Fruit fly (Drosophila melanogaster) whole organism, prepupa: ENCODE data around the gene CG2124.

Experiments
- Blimp-1 ChIP-seq: fragments of 200-800 bp; sonication (Bioruptor generic); optimal IDR thresholded peaks from 3 replicates; lab custom pipeline; 2017; ENCODE audit warnings: missing biosample characterization, missing genetic modification characterization, mild to moderate bottlenecking, moderate library complexity, missing genetic modification reagents
- CG10631 ChIP-seq: fragments of 200-800 bp; sonication (Bioruptor generic); optimal IDR thresholded peaks from 2 replicates; lab custom pipeline; 2016; ENCODE audit warnings: missing biosample characterization, missing genetic modification characterization
- CG10669 ChIP-seq: fragments of 200-800 bp; sonication (Bioruptor generic); optimal IDR thresholded peaks from 3 replicates; lab custom pipeline; 2018; ENCODE audit warnings: missing biosample characterization, mild to moderate bottlenecking, missing genetic modification characterization, moderate library complexity
- CG11294 ChIP-seq: fragments of 200-800 bp; sonication (Bioruptor generic); IDR thresholded peaks from 2 replicates; pipeline ENCODE4 v1.3.6; 2022; ENCODE audit warnings: missing biosample characterization, missing genetic modification characterization
- CG15336 ChIP-seq: fragments of 200-800 bp; sonication (Bioruptor generic); IDR thresholded peaks from 2 replicates; pipeline ENCODE4 v1.3.6; 2022; ENCODE audit warnings: missing biosample characterization, missing genetic modification characterization
- CG1621 ChIP-seq: fragments of 200-800 bp; sonication (Bioruptor generic); optimal IDR thresholded peaks from 3 replicates; lab custom pipeline; 2018; ENCODE audit warnings: missing biosample characterization, mild to moderate bottlenecking, missing genetic modification characterization
- CG16779 ChIP-seq: fragments of 200-800 bp; sonication (Bioruptor generic); optimal IDR thresholded peaks from 3 replicates; lab custom pipeline; 2017; ENCODE audit warnings: missing biosample characterization, mild to moderate bottlenecking, missing genetic modification characterization
- CG3032 ChIP-seq: fragments of 200-800 bp; optimal IDR thresholded peaks from 2 replicates; lab custom pipeline; 2019; ENCODE audit warnings: missing biosample characterization, mild to moderate bottlenecking, missing genetic modification characterization, moderate library complexity
- CG32006 ChIP-seq: fragments of 200-800 bp; sonication (Bioruptor generic); optimal IDR thresholded peaks from 3 replicates; lab custom pipeline; 2017; ENCODE audit warnings: missing biosample characterization, mild to moderate bottlenecking, missing genetic modification characterization
- CG34406 ChIP-seq: fragments of 200-800 bp; sonication (Bioruptor generic); optimal IDR thresholded peaks from 3 replicates; lab custom pipeline; 2016; ENCODE audit warnings: missing biosample characterization, missing genetic modification characterization
- CG3919 ChIP-seq: fragments of 200-800 bp; sonication (Bioruptor generic); optimal IDR thresholded peaks from 3 replicates; lab custom pipeline; 2016; ENCODE audit warnings: missing biosample characterization, missing genetic modification characterization
- CG6163 ChIP-seq: fragments of 200-800 bp; sonication (Bioruptor generic); IDR thresholded peaks from 3 replicates; pipeline ENCODE4 v1.3.6; 2022; ENCODE audit warnings: missing biosample characterization, missing genetic modification characterization
- CG6276 ChIP-seq: fragments of 200-800 bp; sonication (Bioruptor generic); optimal IDR thresholded peaks from 2 replicates; lab custom pipeline; 2017; ENCODE audit warnings: missing biosample characterization, mild to moderate bottlenecking, missing genetic modification characterization
- CG6792 ChIP-seq: fragments of 200-800 bp; sonication (Bioruptor generic); optimal IDR thresholded peaks from 3 replicates; lab custom pipeline; 2016; ENCODE audit warnings: missing biosample characterization, missing genetic modification characterization
- CG6808 ChIP-seq: fragments of 200-800 bp; sonication (Bioruptor generic); optimal IDR thresholded peaks from 3 replicates; lab custom pipeline; 2017; ENCODE audit warnings: missing biosample characterization, missing genetic modification characterization, mild to moderate bottlenecking, moderate library complexity, missing genetic modification reagents
- CG7368 ChIP-seq: fragments of 200-800 bp; sonication (Bioruptor generic); optimal IDR thresholded peaks from 3 replicates; lab custom pipeline; 2016; ENCODE audit warnings: missing biosample characterization, missing genetic modification characterization
- CG8319 ChIP-seq: fragments of 200-800 bp; sonication (Bioruptor generic); optimal IDR thresholded peaks from 3 replicates; lab custom pipeline; 2016; ENCODE audit warnings: missing biosample characterization, missing genetic modification characterization
- CG8632 ChIP-seq: fragments of 200-800 bp; sonication (Bioruptor generic); optimal IDR thresholded peaks from 3 replicates; lab custom pipeline; 2016; ENCODE audit warnings: missing biosample characterization, missing genetic modification characterization
- CG9139 ChIP-seq: fragments of 200-800 bp; sonication (Bioruptor generic); optimal IDR thresholded peaks from 3 replicates; lab custom pipeline; 2017; ENCODE audit warnings: missing biosample characterization, mild to moderate bottlenecking, missing genetic modification characterization
- Eip75B ChIP-seq: fragments of 200-800 bp; sonication (Bioruptor generic); optimal IDR thresholded peaks from 3 replicates; lab custom pipeline; 2016; ENCODE audit warnings: missing biosample characterization, missing genetic modification characterization
- Eip78C ChIP-seq: fragments of 200-800 bp; sonication (Bioruptor generic); peaks from one replicate; lab custom pipeline; 2016; ENCODE audit warnings: missing biosample characterization, missing genetic modification characterization
- Ets96B ChIP-seq: fragments of 200-800 bp; optimal IDR thresholded peaks from 2 replicates; lab custom pipeline; 2019; ENCODE audit warnings: missing biosample characterization, mild to moderate bottlenecking, missing genetic modification characterization, moderate library complexity
- Gug ChIP-seq: fragments of 200-800 bp; sonication (Bioruptor generic); IDR thresholded peaks from 2 replicates; pipeline ENCODE4 v1.3.6; 2022; ENCODE audit warnings: missing biosample characterization, missing genetic modification characterization
- Hr38 ChIP-seq: sonication (Bioruptor generic); optimal IDR thresholded peaks from 2 replicates; lab custom pipeline; 2016; ENCODE audit warnings: missing biosample characterization, missing genetic modification characterization
- Hr39 ChIP-seq: fragments of 200-800 bp; sonication (Bioruptor generic); optimal IDR thresholded peaks from 2 replicates; lab custom pipeline; 2016; ENCODE audit warnings: missing biosample characterization, missing genetic modification characterization
- Hr4 ChIP-seq: fragments of 200-800 bp; sonication (Bioruptor generic); optimal IDR thresholded peaks from 3 replicates; lab custom pipeline; 2016; ENCODE audit warnings: missing biosample characterization, missing genetic modification characterization
- Lpt ChIP-seq: fragments of 200-800 bp; sonication (Bioruptor generic); optimal IDR thresholded peaks from 3 replicates; lab custom pipeline; 2016; ENCODE audit warnings: missing biosample characterization, missing genetic modification characterization
- OdsH ChIP-seq: fragments of 200-800 bp; sonication (Bioruptor generic); optimal IDR thresholded peaks from 3 replicates; lab custom pipeline; 2016; ENCODE audit warnings: missing biosample characterization, missing genetic modification characterization
- Smox ChIP-seq: fragments of 200-800 bp; sonication (Bioruptor generic); optimal IDR thresholded peaks from 3 replicates; lab custom pipeline; 2016; ENCODE audit warnings: missing biosample characterization, missing genetic modification characterization
- Sox102F ChIP-seq: fragments of 200-800 bp; sonication (Bioruptor generic); optimal IDR thresholded peaks from 2 replicates; lab custom pipeline; 2016; ENCODE audit warnings: missing biosample characterization, mild to moderate bottlenecking, missing genetic modification characterization
- Sox14 ChIP-seq: fragments of 200-800 bp; sonication (Bioruptor generic); optimal IDR thresholded peaks from 3 replicates; lab custom pipeline; 2016; ENCODE audit warnings: missing biosample characterization, missing genetic modification characterization
- Sox15 ChIP-seq: fragments of 200-800 bp; sonication (Bioruptor generic); optimal IDR thresholded peaks from 3 replicates; lab custom pipeline; 2016; ENCODE audit warnings: missing biosample characterization, missing genetic modification characterization
- achi ChIP-seq: fragments of 200-800 bp; sonication (Bioruptor generic); optimal IDR thresholded peaks from 3 replicates; lab custom pipeline; 2016; ENCODE audit warnings: missing biosample characterization, missing genetic modification characterization
- cyc ChIP-seq: fragments of 200-800 bp; sonication (Bioruptor generic); optimal IDR thresholded peaks from 3 replicates; lab custom pipeline; 2016; ENCODE audit warnings: missing biosample characterization, missing genetic modification characterization
- dsx ChIP-seq: fragments of 200-800 bp; optimal IDR thresholded peaks from 3 replicates; lab custom pipeline; 2019; ENCODE audit warnings: missing biosample characterization, mild to moderate bottlenecking, missing genetic modification characterization, moderate library complexity; ENCODE audit not compliant: poor library complexity, severe bottlenecking
- eg ChIP-seq: fragments of 200-800 bp; sonication (Bioruptor generic); IDR thresholded peaks from 3 replicates; pipeline ENCODE4 v1.3.6; 2022; ENCODE audit warnings: missing biosample characterization, missing genetic modification characterization
- fd59A ChIP-seq: fragments of 200-800 bp; sonication (Bioruptor generic); optimal IDR thresholded peaks from 2 replicates; lab custom pipeline; 2017; ENCODE audit warnings: missing biosample characterization, mild to moderate bottlenecking, missing genetic modification characterization, missing genetic modification reagents
- fkh ChIP-seq: fragments of 200-800 bp; sonication (Bioruptor generic); optimal IDR thresholded peaks from 3 replicates; lab custom pipeline; 2017; ENCODE audit warnings: missing biosample characterization, mild to moderate bottlenecking, missing genetic modification characterization, moderate library complexity
- lz ChIP-seq: fragments of 200-800 bp; sonication (Bioruptor generic); optimal IDR thresholded peaks from 3 replicates; lab custom pipeline; 2016; ENCODE audit warnings: missing biosample characterization, missing genetic modification characterization
- net ChIP-seq: fragments of 200-800 bp; sonication (Bioruptor generic); optimal IDR thresholded peaks from 3 replicates; lab custom pipeline; 2016; ENCODE audit warnings: missing biosample characterization, missing genetic modification characterization
- pdm3 ChIP-seq: fragments of 200-800 bp; sonication (Bioruptor generic); optimal IDR thresholded peaks from 3 replicates; lab custom pipeline; 2016; ENCODE audit warnings: missing biosample characterization, missing genetic modification characterization
- salr ChIP-seq, 2 experiments: fragments of 200-800 bp; sonication (Bioruptor generic); optimal IDR thresholded peaks; 3 replicates each; lab custom pipeline; 2016 to 2018; ENCODE audit warnings: missing biosample characterization in 2 of 2, missing genetic modification characterization in 2 of 2, mild to moderate bottlenecking in 1 of 2
- spab ChIP-seq: fragments of 200-800 bp; sonication (Bioruptor generic); optimal IDR thresholded peaks from 2 replicates; lab custom pipeline; 2017; ENCODE audit warnings: missing biosample characterization, mild to moderate bottlenecking, missing genetic modification characterization, missing genetic modification reagents
- ss ChIP-seq, 2 experiments: fragments of 200-800 bp; sonication (Bioruptor generic); optimal IDR thresholded peaks; 2 replicates in 1 of 2; 3 replicates in 1 of 2; lab custom pipeline; 2017 to 2018; ENCODE audit warnings: mild to moderate bottlenecking in 2 of 2, missing biosample characterization in 2 of 2, missing genetic modification characterization in 2 of 2, moderate library complexity in 1 of 2
- svp ChIP-seq: fragments of 200-800 bp; sonication (Bioruptor generic); peaks from one replicate; lab custom pipeline; 2016; ENCODE audit warnings: missing biosample characterization, missing genetic modification characterization

CG2124 gene

DNA sequence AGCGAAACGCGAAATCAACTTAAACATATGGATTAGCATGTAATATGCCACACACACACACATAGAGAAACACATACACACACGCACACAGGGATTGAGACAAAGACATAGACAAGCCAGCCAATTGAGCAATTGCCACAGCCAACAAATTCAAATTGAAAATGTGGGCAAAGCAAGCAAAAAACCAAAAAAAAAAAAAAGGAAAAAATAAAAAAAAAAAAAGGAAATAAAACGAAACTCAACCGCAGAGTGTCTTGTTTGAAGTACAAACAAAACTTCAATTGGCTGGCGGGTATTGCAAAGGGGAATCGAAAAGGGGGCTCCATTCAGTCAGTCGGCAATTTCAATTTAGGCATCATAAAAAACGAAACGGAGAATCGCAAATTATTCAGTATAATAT is 18.1 kb upstream of the CG2124 start (continued):
- TF ChIP-seq ss (GFP tag; optimal IDR thresholded peaks at IDR 0.05; lab: Kevin White, UChicago), result no peak
- no peak for TF ChIP-seq CG16779 (tag; lab: Kevin White, UChicago)
- no peak for TF ChIP-seq Sox14 (GFP tag; lab: Kevin White, UChicago)
- no peak for TF ChIP-seq achi
- no peak for TF ChIP-seq CG3032 (tag; lab: Kevin White, UChicago)
- TF ChIP-seq Sox102F, result no peak
- peak; percentile 0 for TF ChIP-seq net (GFP tag; lab: Kevin White, UChicago)
- TF ChIP-seq cyc, result no peak
- TF ChIP-seq Lpt (GFP tag; lab: Kevin White, UChicago), result peak; percentile 40
- no peak for TF ChIP-seq CG8319
- TF ChIP-seq CG1621 (tag; lab: Kevin White, UChicago), result no peak
- no peak for TF ChIP-seq CG6808 (GFP tag; lab: Kevin White, UChicago)
- TF ChIP-seq Sox15 (GFP tag; lab: Kevin White, UChicago), result no peak
- TF ChIP-seq CG6276 (GFP tag; lab: Kevin White, UChicago), result peak; percentile 64
- no peak for TF ChIP-seq Hr39
- peak; percentile 89 for TF ChIP-seq eg
- TF ChIP-seq Hr38 (GFP tag; lab: Kevin White, UChicago), result no peak
- no peak for TF ChIP-seq fkh (GFP tag; lab: Kevin White, UChicago)
- TF ChIP-seq lz, result no peak
- TF ChIP-seq Eip75B (GFP tag; lab: Kevin White, UChicago), result no peak

DNA sequence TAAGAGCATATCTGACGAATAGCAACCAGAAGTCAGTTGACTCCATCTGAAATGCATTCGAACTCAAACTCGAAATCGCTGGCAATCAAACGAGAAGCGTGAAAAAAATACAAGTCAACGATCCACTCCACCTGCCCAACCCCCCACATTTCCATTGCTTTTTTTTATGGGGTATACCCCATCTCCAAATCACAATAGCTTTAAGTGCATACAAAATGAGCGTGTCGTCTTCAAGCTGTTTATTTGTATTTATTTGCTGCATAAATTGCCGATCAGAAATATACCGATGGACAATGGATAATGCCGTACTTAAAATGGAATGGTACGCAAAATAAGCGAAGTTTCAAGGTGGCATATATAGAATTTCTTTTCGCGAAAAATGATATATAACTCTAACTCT is 16.4 kb upstream of the CG2124 start:
- TF ChIP-seq ss (GFP tag; optimal IDR thresholded peaks at IDR 0.05; lab: Kevin White, UChicago) (no peak), eg (0 out of 3 replicates have a peak, but pooled peaks have one; percentile 9)

DNA sequence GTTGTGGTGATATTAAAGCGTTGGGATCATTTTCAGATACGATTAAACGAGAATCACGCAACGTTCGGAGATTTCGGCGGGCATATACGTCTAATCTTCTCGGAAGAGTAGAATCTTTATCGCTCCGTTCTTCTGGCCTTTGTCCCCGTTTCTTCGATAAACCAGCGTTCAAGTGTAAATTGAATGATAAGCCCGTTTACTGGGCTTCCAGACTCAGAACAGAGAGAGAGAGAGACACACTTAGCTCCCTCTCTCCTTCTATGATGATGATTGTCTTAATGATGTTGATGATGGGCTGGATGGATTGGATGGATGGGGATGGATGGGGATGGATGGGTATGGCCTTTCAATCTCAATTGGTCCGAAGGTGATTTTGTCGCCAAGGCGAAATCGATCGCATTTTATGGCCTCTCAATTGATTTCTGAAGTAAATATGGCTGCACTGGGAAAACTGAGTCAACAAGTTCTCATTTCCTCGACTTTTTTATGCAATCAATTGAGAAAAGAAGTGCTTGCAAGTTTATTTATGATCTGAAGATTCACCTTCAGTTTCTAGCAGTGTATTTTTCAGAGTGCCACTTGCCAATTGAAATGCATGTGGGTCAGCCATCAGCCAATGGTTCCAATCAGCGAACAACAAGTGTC is 15.3 kb upstream of the CG2124 start:
- TF ChIP-seq svp (GFP tag; lab: Kevin White, UChicago) (peak; percentile 98), Eip75B (GFP tag; lab: Kevin White, UChicago) (no peak), Blimp-1 (GFP tag; lab: Kevin White, UChicago) (no peak), Eip78C (peak; percentile 87), CG10631 (peak; percentile 30), Smox (GFP tag; lab: Kevin White, UChicago) (peak; percentile 8), OdsH (GFP tag; lab: Kevin White, UChicago) (peak; percentile 31), net (GFP tag; lab: Kevin White, UChicago) (peak; percentile 14), lz (peak; percentile 1), Gug (GFP tag; lab: Robert Waterston, UW) (no peak), dsx (GFP tag; lab: Kevin White, UChicago) (peak; percentile 15), spab (GFP tag; lab: Kevin White, UChicago) (peak; percentile 15), Sox14 (GFP tag; lab: Kevin White, UChicago) (peak; percentile 7), ss (GFP tag; optimal IDR thresholded peaks at IDR 0.05; lab: Kevin White, UChicago) (peak; percentile 22 to 50), CG3032 (tag; lab: Kevin White, UChicago) (peak; percentile 43), CG34406 (peak; percentile 33), fd59A (GFP tag; lab: Kevin White, UChicago) (peak; percentile 30), pdm3 (GFP tag; lab: Kevin White, UChicago) (peak; percentile 34), Hr39 (no peak), CG6792 (GFP tag; lab: Kevin White, UChicago) (peak; percentile 3), CG11294 (GFP tag; lab: Robert Waterston, UW) (no peak), CG9139 (GFP tag; lab: Kevin White, UChicago) (no peak), CG6163 (peak; percentile 35; the same call in 1 of the 3 replicates), salr (GFP tag; optimal IDR thresholded peaks at IDR 0.05; lab: Kevin White, UChicago) (peak in 1 of 2 experiments; percentile 19), CG8632 (GFP tag; lab: Kevin White, UChicago) (peak; percentile 23), Hr4 (GFP tag; lab: Kevin White, UChicago) (peak; percentile 20), CG32006 (GFP tag; lab: Kevin White, UChicago) (peak; percentile 20), CG1621 (tag; lab: Kevin White, UChicago) (peak; percentile 18), CG15336 (GFP tag; lab: Robert Waterston, UW) (no peak), Ets96B (tag; lab: Kevin White, UChicago) (peak; percentile 38), CG10669 (GFP tag; lab: Kevin White, UChicago) (peak; percentile 62), achi (peak; percentile 18), CG7368 (GFP tag; lab: Kevin White, UChicago) (peak; percentile 29), eg (0 out of 3 replicates have a peak, but pooled peaks have one; percentile 12), CG16779 (tag; lab: Kevin White, UChicago) (no peak), Hr38 (GFP tag; lab: Kevin White, UChicago) (no peak), CG3919 (GFP tag; lab: Kevin White, UChicago) (peak; percentile 31)
